Fruit fly (Drosophila melanogaster): Measurements from ENCODE around the gene CG13074.

CG13074 gene

DNA sequence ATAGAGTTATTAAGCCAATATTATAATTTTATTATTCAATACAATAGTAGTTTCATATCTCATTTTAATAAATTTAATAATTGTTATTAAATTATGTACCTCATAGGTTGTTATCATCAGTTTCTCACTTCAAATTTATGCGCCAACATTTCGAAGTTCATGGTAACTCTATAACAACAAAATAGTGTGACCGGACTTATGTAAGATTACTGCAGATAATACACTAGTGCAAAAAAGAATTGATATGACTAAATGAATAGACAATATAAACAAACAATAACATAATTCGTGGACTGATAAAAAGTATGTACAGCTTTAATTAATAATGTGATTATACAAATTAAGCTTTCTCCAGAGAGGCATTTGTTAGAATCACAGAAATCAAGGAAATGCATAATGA lies 24.5 kb upstream of the CG13074 start, which contains the start of gene Strump:
Strump (plus strand) TSS at position 212 of the 400 bp plus-strand sequence.
- peak; percentile 8 for TF ChIP-seq CG17801 (GFP tag; optimal IDR thresholded peaks at IDR 0.05; ENCODE audit: partially characterized antibody)

DNA sequence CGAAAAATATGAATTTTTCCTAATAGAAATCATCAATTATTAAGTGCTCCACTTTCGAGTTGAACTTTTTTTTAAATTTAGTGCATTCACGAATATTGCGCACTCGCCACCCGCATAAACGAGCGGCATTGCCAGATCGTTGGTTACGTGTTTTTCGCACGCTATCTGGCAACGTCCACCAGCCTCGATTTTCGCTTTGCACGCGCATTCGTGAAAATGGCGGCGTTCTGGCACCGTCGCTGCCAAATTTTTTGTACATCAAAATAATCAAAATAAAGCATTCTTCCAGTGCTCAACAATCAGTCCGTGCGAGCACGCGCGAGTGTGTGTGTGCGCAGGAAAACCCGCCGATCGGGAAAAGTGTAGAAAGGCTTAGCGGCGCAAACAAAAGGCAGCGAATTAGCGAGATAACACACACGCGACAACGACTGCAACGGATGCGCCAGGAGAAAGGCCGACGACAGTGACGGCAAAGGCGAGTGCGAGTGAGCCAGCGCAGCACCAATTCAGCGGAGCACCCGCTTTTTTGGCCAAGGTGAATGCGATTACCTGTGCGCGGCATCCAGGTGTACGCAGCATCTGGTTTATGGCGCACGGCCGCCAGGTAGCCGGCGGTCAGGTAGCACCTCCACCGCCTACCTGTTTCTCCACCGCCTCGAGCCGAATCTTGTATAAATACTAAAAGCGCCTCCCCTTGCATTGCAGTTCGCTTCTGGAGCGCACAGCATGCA lies 16.5 kb upstream of the CG13074 start:
- TF ChIP-seq CG17801 (GFP tag; optimal IDR thresholded peaks at IDR 0.05; ENCODE audit: partially characterized antibody), result peak; percentile 84

DNA sequence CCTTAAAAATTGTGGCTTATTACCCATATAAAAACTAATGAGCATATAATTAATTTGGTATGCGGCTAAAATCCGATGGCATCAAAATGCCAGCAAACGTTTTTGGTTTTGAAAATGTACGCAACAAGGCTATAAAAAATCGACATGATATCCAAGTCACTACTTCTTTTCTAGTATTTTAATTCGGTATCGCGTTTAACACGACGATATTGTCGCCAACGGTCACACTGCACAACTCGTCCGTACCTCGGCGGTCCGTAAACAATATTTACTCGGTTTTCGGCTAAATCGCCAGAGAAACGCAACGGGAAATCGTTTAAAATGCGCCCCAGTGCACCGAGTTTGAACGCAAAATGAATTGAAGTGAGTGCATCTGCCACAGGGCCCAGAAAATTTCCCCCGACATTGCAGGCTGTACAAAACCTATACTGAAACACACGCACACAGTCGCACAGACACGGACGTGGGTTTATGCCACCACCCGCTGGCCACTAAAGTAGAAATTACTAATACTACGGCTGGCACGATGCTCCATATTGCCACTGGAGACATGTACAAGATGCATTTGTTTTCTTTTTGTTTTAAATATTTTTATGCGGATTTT lies 15.8 kb upstream of the CG13074 start, which contains the start of gene Taf4:
Taf4 (plus strand) TSS at position 210 of the 604 bp plus-strand sequence.
- TF ChIP-seq CG17801 (GFP tag; optimal IDR thresholded peaks at IDR 0.05; ENCODE audit: partially characterized antibody), result no peak

DNA sequence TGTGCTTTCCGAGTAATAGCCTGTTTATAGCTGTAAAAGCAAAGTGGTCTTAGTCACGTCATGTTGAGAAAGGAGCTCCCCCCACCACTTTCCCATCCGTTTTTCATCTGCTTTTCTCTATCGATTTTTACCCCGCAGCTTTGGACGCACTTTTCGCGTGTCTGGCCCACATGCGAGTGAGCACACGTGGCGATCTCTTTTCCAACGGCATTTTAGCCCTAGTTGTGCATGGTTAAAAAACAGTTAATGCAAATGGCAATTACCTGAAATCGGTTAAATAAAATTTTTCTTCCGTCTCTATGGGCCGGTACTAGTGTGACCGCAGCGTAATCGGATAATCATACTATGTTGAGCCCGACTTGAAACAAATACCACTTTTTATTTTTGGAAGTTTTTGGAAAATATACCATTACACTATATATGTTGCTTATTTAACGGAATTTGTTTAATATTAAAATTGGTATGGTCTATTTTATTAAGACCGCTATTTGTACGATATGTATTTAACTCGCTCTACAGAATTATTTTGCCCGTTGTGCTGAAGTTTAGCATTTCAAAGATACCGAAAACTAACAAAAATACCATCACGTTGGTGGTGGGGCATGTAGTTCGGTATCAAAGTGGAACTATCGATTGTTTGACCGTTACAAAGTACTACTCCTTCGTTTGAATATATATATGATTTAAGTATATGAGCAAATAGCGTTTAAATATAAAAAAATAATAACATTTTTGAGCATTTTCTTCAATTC lies 15.0 kb upstream of the CG13074 start, which contains the start of gene Zn72D:
Zn72D (minus strand) TSS at position 558 of the 752 bp plus-strand sequence.
- peak; percentile 69 for TF ChIP-seq CG17801 (GFP tag; optimal IDR thresholded peaks at IDR 0.05; ENCODE audit: partially characterized antibody)

DNA sequence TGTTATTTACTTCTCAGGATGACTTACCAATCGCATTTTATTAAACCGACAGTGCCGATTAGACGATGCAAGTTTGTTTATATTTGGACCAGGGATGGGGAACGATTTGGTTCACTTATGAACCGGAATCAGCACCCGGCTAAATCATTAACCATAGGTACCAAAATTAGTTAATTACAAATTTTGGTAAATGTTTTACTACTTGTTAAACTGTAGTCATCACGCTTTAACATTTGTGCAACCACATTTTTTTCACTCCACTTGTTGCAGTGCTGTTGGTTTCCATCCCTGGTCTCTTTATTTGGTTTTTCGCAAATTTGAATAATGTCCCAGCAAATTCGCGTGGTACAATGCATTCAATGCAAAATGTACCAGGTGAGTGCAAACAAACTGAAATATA lies 8.2 kb upstream of the CG13074 start, which contains the start of the genes IntS9 and CG43295:
IntS9 (minus strand) TSS at position 100 of the 400 bp plus-strand sequence.
CG43295 (plus strand) TSS at position 325 of the 400 bp plus-strand sequence.
- TF ChIP-seq CG17801 (GFP tag; optimal IDR thresholded peaks at IDR 0.05; ENCODE audit: partially characterized antibody), result peak; percentile 73

DNA sequence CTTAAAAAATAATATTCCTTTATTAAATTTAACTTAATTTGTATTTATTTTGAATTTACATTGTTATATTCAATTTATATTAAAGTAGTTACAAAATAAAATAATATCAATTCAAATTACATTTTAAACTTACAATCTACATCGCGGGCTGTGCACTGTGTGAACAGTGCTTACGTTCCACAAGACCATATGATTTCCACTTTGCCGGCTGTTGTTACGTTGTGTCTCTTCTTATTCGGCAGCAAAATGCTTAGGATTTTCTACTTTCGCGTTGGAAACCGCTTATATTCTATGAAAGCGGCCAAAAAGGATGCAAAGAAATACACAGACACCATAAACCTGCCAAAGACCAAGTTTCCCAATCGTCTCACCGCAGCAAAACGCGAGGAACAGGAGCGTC lies 2.8 kb upstream of the CG13074 start, which contains the start of gene IleRS-m:
IleRS-m (plus strand) TSS at position 222 of the 400 bp plus-strand sequence.
- no peak for TF ChIP-seq CG17801 (GFP tag; optimal IDR thresholded peaks at IDR 0.05; ENCODE audit: partially characterized antibody)

DNA sequence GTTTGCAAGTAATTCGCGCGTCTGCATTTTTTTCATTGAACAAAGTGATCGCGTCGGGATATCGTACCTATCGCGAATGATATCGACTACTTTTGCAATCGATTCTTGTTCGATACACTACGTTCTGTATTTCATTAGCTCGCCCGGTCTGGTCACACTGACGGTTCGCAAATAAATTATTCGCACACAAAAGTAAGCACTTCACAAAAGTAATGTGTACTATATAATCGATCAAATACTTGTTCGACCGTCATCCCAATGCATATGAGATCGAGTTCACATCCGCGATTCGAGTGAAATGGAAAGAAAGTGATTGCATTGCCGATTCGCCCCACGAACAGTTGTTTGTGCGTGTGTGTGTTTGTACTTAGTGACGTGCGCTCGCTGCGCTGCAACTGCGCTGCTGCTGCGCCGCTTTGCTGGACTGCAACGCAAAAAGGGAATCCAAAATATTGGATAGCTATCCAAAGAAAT lies 6.9 kb downstream of the CG13074 start, which contains the start of the genes CG5235 and ClC-c:
CG5235 (minus strand) TSS at position 63 of the 474 bp plus-strand sequence.
ClC-c (plus strand) TSS at position 125 of the 474 bp plus-strand sequence.
- peak; percentile 28 for TF ChIP-seq CG17801 (GFP tag; optimal IDR thresholded peaks at IDR 0.05; ENCODE audit: partially characterized antibody)

DNA sequence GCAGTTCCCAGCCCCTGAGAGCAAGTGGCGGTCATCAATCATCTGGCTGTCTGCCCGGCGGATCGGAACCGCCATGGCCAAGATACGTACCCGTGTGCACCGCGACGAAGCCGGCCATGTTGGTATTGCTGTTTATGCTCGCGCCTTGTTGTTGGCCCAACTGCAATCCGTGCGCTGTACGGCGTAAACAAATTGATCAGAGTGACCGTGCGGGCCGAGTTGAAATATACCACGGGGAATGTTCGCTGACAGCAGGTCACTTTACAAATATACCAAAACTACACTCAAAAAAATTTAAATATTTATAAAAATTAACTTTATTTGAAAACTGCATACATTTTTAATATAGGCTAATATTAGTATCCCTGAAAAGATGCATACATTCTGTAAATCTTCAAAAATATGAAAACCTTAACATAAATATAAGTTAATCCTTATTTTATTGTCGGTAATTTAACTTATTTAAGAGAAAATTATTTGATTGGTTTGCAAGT lies 9.9 kb downstream of the CG13074 start, which contains the start of gene Tasp1:
Tasp1 (minus strand) TSS at position 203 of the 494 bp plus-strand sequence.
- peak; percentile 57 for TF ChIP-seq CG17801 (GFP tag; optimal IDR thresholded peaks at IDR 0.05; ENCODE audit: partially characterized antibody)

DNA sequence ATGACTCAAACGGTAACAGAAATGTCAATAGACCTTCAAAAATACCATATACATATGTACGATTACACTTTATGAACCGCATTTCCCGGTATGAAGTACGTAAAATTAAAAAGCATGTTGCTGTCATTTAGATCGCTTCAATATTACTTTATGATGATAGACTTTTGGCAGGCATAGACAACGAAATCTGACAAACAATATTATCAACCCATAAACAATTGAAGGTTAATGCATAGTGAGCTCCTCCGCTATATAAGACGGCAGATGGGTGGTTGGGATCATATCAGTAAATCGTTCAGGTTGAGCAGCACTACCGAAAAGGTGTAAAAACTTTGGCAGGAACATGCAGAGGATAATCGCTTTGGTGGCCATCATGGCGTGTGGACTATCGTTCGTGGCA lies 13.6 kb downstream of the CG13074 start, which contains the start of gene CG13075:
CG13075 (plus strand) TSS at position 301 of the 400 bp plus-strand sequence.
- TF ChIP-seq CG17801 (GFP tag; optimal IDR thresholded peaks at IDR 0.05; ENCODE audit: partially characterized antibody), result no peak

DNA sequence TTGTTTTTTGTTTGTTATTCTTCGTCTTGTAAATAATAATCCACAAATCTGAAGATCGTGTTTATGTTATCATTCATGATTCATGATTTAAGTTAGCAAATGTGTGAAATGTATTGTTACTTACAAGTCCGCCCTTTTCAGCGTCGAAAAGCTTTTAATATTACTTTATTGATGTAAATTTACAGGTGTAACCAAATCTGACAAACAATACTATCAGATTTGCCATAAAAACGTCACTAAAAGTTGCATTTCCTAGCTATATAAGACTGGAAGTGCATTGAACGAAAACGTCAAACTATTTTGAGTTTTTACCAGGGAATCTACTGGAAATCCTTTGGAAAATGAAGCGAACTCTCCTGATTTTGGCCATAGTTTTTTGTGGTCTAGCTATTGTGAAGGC lies 15.0 kb downstream of the CG13074 start, which contains the start of gene CG33258:
CG33258 (plus strand) TSS at position 301 of the 400 bp plus-strand sequence.
- no peak for TF ChIP-seq CG17801 (GFP tag; optimal IDR thresholded peaks at IDR 0.05; ENCODE audit: partially characterized antibody)

DNA sequence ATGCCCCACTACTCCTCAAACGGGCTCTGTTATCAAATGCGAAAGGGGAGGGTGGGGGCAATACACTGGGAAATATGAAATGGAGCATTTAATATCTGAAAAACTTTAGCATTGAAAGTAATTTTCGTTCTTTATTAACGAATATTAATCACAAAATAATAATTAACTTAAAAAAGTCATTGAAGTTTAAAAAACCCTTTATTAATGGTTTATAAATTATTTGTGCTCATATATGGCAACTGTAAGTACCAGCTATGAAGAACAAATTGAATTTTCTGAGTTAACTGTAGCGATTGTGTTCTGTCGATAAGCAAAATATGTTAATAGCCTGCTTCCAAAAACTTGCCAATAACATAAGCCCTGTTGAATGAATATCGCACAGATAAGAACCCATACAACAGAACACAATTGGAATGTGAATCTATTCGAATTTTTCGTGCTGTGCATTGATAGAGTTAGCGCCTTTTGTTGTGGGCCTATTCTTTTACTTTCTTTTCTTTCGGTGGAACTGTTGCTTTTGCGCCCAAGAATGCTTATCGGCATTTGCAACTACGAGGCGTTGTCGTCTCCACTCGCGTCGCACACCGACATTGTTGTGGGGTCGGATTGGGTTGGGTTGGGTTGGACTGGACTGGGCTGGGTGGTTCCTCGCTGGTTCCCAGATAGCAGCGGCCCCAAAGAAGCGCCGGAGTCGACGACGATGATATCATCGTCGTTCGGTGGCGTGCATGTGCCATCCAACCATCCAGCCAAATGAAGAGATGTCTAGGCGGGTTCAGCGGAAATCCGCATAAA lies 36.3 kb downstream of the CG13074 start:
- TF ChIP-seq CG17801 (GFP tag; optimal IDR thresholded peaks at IDR 0.05; ENCODE audit: partially characterized antibody), result no peak

DNA sequence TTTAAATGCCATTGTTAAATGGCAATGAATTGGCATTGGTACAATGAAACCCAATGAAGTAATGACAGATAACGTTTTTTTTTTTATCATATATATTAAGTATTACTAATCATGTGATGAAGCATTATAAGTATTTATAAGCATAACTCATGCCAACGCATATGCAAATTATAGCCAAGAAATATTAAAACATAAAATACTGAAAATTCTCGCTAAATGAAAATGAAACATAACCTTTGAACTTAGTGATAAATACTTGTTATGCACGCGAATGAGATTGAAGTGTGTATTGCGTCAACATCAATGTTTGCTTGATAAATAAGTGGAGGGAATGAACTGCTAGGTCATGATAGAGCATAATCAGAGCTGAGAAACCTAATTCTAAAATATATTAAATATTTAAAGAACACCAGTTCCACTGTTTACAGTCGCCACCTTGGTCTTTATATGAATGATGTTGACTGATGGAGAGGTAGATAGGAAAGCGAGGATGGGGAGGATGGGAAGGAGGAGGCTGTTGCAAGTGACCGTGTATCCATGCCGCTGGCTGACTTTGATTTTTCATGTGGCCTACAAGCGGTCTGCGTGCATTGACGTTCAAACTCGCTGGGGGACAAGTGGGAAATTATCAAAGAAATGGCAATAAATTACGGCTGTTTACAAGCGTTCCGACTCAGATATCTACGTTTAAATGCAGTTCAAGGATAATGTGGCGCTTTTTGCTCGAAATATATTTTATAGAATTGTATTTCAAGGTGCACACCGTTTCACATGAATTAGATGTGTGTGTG lies 41.0 kb downstream of the CG13074 start:
- TF ChIP-seq CG17801 (GFP tag; optimal IDR thresholded peaks at IDR 0.05; ENCODE audit: partially characterized antibody), result no peak

DNA sequence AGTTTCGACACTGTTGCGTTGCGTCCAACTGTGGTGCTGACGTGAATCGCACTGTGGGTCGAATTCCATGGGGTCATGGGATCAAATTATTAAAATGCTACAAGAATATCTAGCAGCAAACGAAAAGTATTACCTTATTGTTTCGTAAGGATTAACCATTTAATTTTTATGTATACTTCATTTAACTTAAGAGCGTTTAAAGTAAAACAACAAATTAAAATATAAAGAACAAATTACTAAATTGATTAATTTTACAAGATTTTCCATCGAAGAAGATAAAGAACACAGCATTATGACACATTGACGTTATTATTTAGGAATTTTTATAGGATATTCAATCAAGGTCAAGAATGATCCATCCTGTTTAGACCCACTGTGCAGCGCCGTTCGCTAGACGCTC lies 43.2 kb downstream of the CG13074 start:
- TF ChIP-seq CG17801 (GFP tag; optimal IDR thresholded peaks at IDR 0.05; ENCODE audit: partially characterized antibody), result no peak
